Worm (Caenorhabditis elegans) whole organism, mixed stage, embryonic: ENCODE results near the gene C54F6.6.

Source experiments
- M03D4.4 ChIP-seq: sonication (generic microtip); optimal IDR thresholded peaks from 2 replicates; lab custom pipeline; 2017; ENCODE audit warnings: mild to moderate bottlenecking, missing genetic modification characterization, missing compliant biosample characterization
- bed-3 ChIP-seq: fragments of 200-800 bp; sonication (Bioruptor generic); optimal IDR thresholded peaks from 3 replicates; lab custom pipeline; 2018; ENCODE audit warnings: mild to moderate bottlenecking, missing genetic modification characterization, moderate library complexity, missing compliant biosample characterization
- blmp-1 ChIP-seq: fragments of 150-350 bp; optimal IDR thresholded peaks from 2 replicates; lab custom pipeline; 2014; ENCODE audit warnings: missing biosample characterization, missing genetic modification characterization
- ceh-39 ChIP-seq: fragments of 150-350 bp; optimal IDR thresholded peaks from 2 replicates; lab custom pipeline; 2014; ENCODE audit warnings: missing biosample characterization, missing genetic modification characterization
- ceh-83 ChIP-seq: fragments of 200-800 bp; sonication (Bioruptor generic); optimal IDR thresholded peaks from 2 replicates; lab custom pipeline; 2018; ENCODE audit warnings: mild to moderate bottlenecking, missing genetic modification characterization, missing compliant biosample characterization
- ces-1 ChIP-seq: fragments of 150-350 bp; optimal IDR thresholded peaks from 2 replicates; lab custom pipeline; 2014; ENCODE audit warnings: missing biosample characterization, missing genetic modification reagents, missing genetic modification characterization
- cnd-1 ChIP-seq: fragments of 200-800 bp; sonication (Bioruptor generic); optimal IDR thresholded peaks from 2 replicates; lab custom pipeline; 2018; ENCODE audit warnings: mild to moderate bottlenecking, missing genetic modification characterization, missing compliant biosample characterization
- drap-1 ChIP-seq: fragments of 200-800 bp; sonication (Bioruptor generic); optimal IDR thresholded peaks from 3 replicates; lab custom pipeline; 2018; ENCODE audit warnings: mild to moderate bottlenecking, missing genetic modification characterization, missing compliant biosample characterization
- elt-1 ChIP-seq: sonication (generic microtip); optimal IDR thresholded peaks from 2 replicates; lab custom pipeline; 2017; ENCODE audit warnings: missing genetic modification characterization, mild to moderate bottlenecking, missing compliant biosample characterization, antibody characterized with exemption, moderate library complexity, borderline replicate concordance; ENCODE audit not compliant: insufficient read depth
- elt-3 ChIP-seq: fragments of 150-350 bp; optimal IDR thresholded peaks from 2 replicates; lab custom pipeline; 2014; ENCODE audit warnings: missing biosample characterization, missing genetic modification characterization
- flh-1 ChIP-seq: fragments of 200-800 bp; sonication (Bioruptor generic); optimal IDR thresholded peaks from 2 replicates; lab custom pipeline; 2018; ENCODE audit warnings: mild to moderate bottlenecking, missing genetic modification characterization, moderate library complexity, missing compliant biosample characterization
- ham-2 ChIP-seq: fragments of 200-800 bp; sonication (Bioruptor generic); optimal IDR thresholded peaks from 2 replicates; lab custom pipeline; 2018; ENCODE audit warnings: mild to moderate bottlenecking, missing genetic modification characterization, missing compliant biosample characterization
- lin-13 ChIP-seq: fragments of 150-350 bp; optimal IDR thresholded peaks from 2 replicates; lab custom pipeline; 2014; ENCODE audit warnings: missing biosample characterization, missing genetic modification characterization
- lin-32 ChIP-seq: fragments of 200-800 bp; sonication (Bioruptor generic); optimal IDR thresholded peaks from 2 replicates; lab custom pipeline; 2018; ENCODE audit warnings: mild to moderate bottlenecking, missing genetic modification characterization, missing compliant biosample characterization
- lsy-2 ChIP-seq: fragments of 150-350 bp; optimal IDR thresholded peaks from 2 replicates; lab custom pipeline; 2014; ENCODE audit warnings: missing biosample characterization, missing genetic modification characterization
- mab-5 ChIP-seq: fragments of 150-350 bp; optimal IDR thresholded peaks from 2 replicates; lab custom pipeline; 2014; ENCODE audit warnings: missing biosample characterization, missing genetic modification characterization
- mep-1 ChIP-seq: fragments of 150-350 bp; optimal IDR thresholded peaks from 2 replicates; lab custom pipeline; 2017; ENCODE audit warnings: missing biosample characterization, missing genetic modification reagents, missing genetic modification characterization, inconsistent platforms
- nhr-12 ChIP-seq: fragments of 150-350 bp; optimal IDR thresholded peaks from 2 replicates; lab custom pipeline; 2014; ENCODE audit warnings: missing biosample characterization, missing genetic modification characterization
- nhr-2 ChIP-seq: fragments of 150-350 bp; optimal IDR thresholded peaks from 2 replicates; lab custom pipeline; 2014; ENCODE audit warnings: missing biosample characterization, missing genetic modification characterization
- nhr-237 ChIP-seq: fragments of 150-350 bp; optimal IDR thresholded peaks from 2 replicates; lab custom pipeline; 2014; ENCODE audit warnings: missing biosample characterization, missing genetic modification characterization
- nhr-28 ChIP-seq: fragments of 150-350 bp; optimal IDR thresholded peaks from 2 replicates; lab custom pipeline; 2014; ENCODE audit warnings: missing biosample characterization, missing genetic modification characterization
- nhr-76 ChIP-seq: sonication (generic microtip); optimal IDR thresholded peaks from 2 replicates; lab custom pipeline; 2017; ENCODE audit warnings: missing biosample characterization, missing genetic modification characterization
- pha-4 ChIP-seq: fragments of 150-350 bp; optimal IDR thresholded peaks from 2 replicates; lab custom pipeline; 2018; ENCODE audit warnings: missing biosample characterization, missing genetic modification reagents, missing genetic modification characterization
- sem-2 ChIP-seq: fragments of 200-800 bp; sonication (Bioruptor generic); optimal IDR thresholded peaks from 2 replicates; lab custom pipeline; 2018; ENCODE audit warnings: mild to moderate bottlenecking, missing genetic modification characterization, missing compliant biosample characterization
- snpc-4 ChIP-seq: fragments of 150-350 bp; optimal IDR thresholded peaks from 2 replicates; lab custom pipeline; 2014; ENCODE audit warnings: missing biosample characterization, missing genetic modification characterization
- tbx-8 ChIP-seq: fragments of 200-800 bp; sonication (Bioruptor generic); optimal IDR thresholded peaks from 2 replicates; lab custom pipeline; 2018; ENCODE audit warnings: mild to moderate bottlenecking, missing genetic modification characterization, moderate library complexity, missing compliant biosample characterization
- unc-120 ChIP-seq: sonication (generic microtip); optimal IDR thresholded peaks from 2 replicates; lab custom pipeline; 2017; ENCODE audit warnings: missing genetic modification characterization, missing compliant biosample characterization; ENCODE audit not compliant: poor library complexity, severe bottlenecking
- unc-39 ChIP-seq: fragments of 150-350 bp; optimal IDR thresholded peaks from 2 replicates; lab custom pipeline; 2014; ENCODE audit warnings: missing biosample characterization, missing genetic modification characterization
- unc-62 ChIP-seq: fragments of 150-350 bp; optimal IDR thresholded peaks from 2 replicates; lab custom pipeline; 2014; ENCODE audit warnings: missing biosample characterization, missing genetic modification reagents, missing genetic modification characterization
- zip-8 ChIP-seq: fragments of 150-350 bp; optimal IDR thresholded peaks from 2 replicates; lab custom pipeline; 2014; ENCODE audit warnings: missing biosample characterization, missing genetic modification characterization
- ztf-11 ChIP-seq: fragments of 150-350 bp; optimal IDR thresholded peaks from 2 replicates; lab custom pipeline; 2014; ENCODE audit warnings: missing biosample characterization, missing genetic modification characterization

Gene C54F6.6

DNA sequence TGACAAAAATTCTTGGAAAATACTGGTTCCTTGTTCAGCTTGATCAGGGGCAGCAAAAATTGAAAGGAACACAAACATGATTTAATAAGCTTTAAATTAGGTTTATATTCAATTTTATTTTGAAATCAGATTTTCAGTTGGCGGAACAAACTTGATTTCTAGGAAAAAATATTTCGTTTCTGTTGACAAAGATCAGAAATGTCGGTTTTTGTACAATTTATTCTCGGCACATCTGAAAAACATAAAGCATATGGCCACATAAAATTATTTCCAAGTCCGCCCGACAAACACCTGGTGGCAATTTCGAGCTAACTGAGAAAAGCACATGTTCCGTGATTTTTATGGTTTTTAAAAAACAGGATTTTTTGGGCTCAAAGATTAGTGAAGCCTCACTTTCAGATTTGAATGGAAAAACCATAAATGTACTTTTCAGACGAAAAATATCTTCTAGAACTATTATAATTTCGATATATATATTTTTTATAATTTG, 30.4 kb downstream of the C54F6.6 start, which contains the start of gene ttr-10:
Gene ttr-10, minus strand, starts transcription at position 51 of the 490 bp plus-strand sequence.
- TF ChIP-seq ceh-39 (tag; lab: Kevin White, UChicago) (no peak), bed-3 (no peak), cnd-1 (tag; lab: Kevin White, UChicago) (no peak), lin-13 (tag; lab: Kevin White, UChicago) (no peak), ceh-83 (GFP tag; lab: Kevin White, UChicago) (no peak), lsy-2 (tag; lab: Kevin White, UChicago) (no peak), elt-1 (tag; lab: Kevin White, UChicago) (no peak), nhr-12 (tag; lab: Kevin White, UChicago) (no peak), elt-3 (tag; lab: Kevin White, UChicago) (no peak), M03D4.4 (tag; lab: Kevin White, UChicago) (no peak), drap-1 (GFP tag; lab: Kevin White, UChicago) (no peak), nhr-237 (tag; lab: Kevin White, UChicago) (no peak), unc-62 (GFP tag; lab: Kevin White, UChicago) (no peak), flh-1 (GFP tag; lab: Kevin White, UChicago) (no peak), ces-1 (no peak), mab-5 (tag; lab: Kevin White, UChicago) (no peak)

DNA sequence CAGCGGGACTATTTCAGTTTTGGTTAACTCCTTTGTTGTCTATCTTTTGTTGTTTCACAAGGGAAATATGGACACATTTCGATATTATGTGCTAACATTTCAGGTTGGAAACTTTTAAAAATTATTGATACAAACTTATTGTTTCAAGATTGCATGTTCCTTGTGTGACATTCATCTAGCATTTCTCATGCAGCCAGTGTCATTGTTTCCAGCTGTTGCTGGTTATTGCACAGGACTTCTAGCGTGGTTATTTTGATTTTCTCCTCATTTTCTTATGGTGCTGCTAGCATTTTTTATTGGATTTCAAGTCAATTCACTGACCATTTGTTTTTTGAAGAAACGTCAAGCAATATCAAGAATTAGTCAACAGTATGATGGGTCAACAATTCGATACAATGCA, 32.4 kb downstream of the C54F6.6 start:
- no peak for TF ChIP-seq tbx-8 (GFP tag; lab: Kevin White, UChicago)
- TF ChIP-seq unc-62 (GFP tag; lab: Kevin White, UChicago), result no peak
- TF ChIP-seq ztf-11 (tag; lab: Kevin White, UChicago), result no peak
- TF ChIP-seq lin-32, result no peak
- no peak for TF ChIP-seq nhr-237 (tag; lab: Kevin White, UChicago)
- TF ChIP-seq zip-8 (tag; lab: Kevin White, UChicago), result no peak
- no peak for TF ChIP-seq drap-1 (GFP tag; lab: Kevin White, UChicago)
- no peak for TF ChIP-seq unc-120 (tag; lab: Kevin White, UChicago)

DNA sequence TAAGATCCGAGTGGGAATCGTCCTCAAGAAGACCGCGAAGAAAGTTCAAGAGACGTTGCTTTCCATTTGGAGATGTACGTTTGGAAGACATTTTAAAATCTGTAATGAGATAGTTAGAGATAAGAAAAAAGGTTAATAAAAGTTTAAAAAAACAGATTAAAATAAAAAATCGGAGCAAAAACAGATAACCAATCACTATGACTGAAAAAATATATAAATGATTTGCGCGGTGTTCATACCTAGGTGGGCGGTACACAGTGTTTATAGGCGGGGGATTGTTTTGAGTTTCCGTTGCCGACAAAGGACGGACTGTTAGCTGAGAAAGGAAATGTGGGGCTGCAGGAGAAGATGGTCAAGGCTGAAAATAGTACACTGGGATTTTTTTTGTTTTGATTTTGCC, 35.2 kb downstream of the C54F6.6 start, which contains the start of gene ets-7:
Gene ets-7, minus strand, starts transcription at position 101 of the 400 bp plus-strand sequence.
- no peak for TF ChIP-seq nhr-76 (tag; lab: Kevin White, UChicago)
- no peak for TF ChIP-seq M03D4.4 (tag; lab: Kevin White, UChicago)
- TF ChIP-seq flh-1 (GFP tag; lab: Kevin White, UChicago), result no peak
- TF ChIP-seq drap-1 (GFP tag; lab: Kevin White, UChicago), result no peak
- no peak for TF ChIP-seq mep-1 (tag; lab: Kevin White, UChicago)
- no peak for TF ChIP-seq zip-8 (tag; lab: Kevin White, UChicago)
- no peak for TF ChIP-seq lin-32
- TF ChIP-seq, all 35 proteins: peak for 0

DNA sequence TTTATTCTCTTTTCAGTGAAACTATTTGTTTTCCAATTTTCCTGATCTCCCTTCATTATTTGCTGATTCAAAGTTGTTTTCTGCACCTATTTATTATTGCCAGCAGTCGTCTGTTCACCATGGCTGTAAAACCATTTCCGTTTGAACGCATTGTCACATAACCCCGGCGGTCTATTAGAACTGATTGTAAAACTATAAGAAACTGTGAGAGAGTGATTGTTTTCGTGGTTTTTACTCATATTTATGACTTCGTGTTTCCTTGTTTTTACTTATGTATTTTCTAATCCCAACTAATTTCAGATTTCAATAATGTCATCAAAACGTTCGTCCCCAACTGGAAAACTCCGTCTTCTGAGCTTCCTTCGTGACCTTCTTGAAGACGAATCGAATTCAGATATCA, 39.5 kb downstream of the C54F6.6 start, which contains the start of gene F19F10.1:
Gene F19F10.1, plus strand, starts transcription at position 301 of the 400 bp plus-strand sequence.
- TF ChIP-seq nhr-12 (tag; lab: Kevin White, UChicago) (no peak), mep-1 (tag; lab: Kevin White, UChicago) (no peak), nhr-28 (tag; lab: Kevin White, UChicago) (no peak), ham-2 (no peak), lin-13 (tag; lab: Kevin White, UChicago) (no peak), nhr-237 (tag; lab: Kevin White, UChicago) (no peak), nhr-2 (tag; lab: Kevin White, UChicago) (no peak), nhr-76 (tag; lab: Kevin White, UChicago) (no peak), zip-8 (tag; lab: Kevin White, UChicago) (no peak), snpc-4 (tag; lab: Kevin White, UChicago) (no peak), lin-32 (no peak), sem-2 (no peak), unc-39 (no peak), lsy-2 (tag; lab: Kevin White, UChicago) (no peak), blmp-1 (tag; lab: Kevin White, UChicago) (no peak), pha-4 (tag; lab: Kevin White, UChicago) (no peak), M03D4.4 (tag; lab: Kevin White, UChicago) (no peak)
- TF ChIP-seq, all 35 proteins: peak for 0

DNA sequence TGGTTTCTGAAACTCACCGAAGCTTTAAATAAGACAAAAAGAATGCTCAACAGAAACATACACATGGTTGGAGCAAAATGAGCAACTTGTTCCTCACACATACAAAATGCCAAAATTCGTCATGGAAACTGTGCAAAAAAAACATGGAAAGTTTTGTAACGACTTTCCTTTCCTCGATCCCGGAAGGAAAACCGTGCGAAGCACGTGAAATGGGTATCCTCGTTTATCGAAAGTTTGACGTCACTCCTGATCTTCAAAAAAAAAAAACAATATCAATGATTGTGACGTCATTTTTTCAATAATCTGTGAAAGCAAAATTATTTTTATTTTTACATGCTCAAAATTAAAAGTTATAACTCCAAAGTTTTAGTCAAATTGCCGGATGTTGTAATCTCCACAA, 46.8 kb downstream of the C54F6.6 start, which contains the start of gene clec-212:
Gene clec-212, minus strand, starts transcription at position 101 of the 400 bp plus-strand sequence.
- TF ChIP-seq zip-8 (tag; lab: Kevin White, UChicago) (peak; percentile 54), ceh-39 (tag; lab: Kevin White, UChicago) (no peak)
